Fruit fly (Drosophila melanogaster) whole organism, embryonic: Measurements from ENCODE around the gene bun.

Source experiments
- Awh ChIP-seq: fragments of 200-800 bp; sonication (Bioruptor generic); IDR thresholded peaks from 2 replicates; pipeline ENCODE4, ENCODE4 v1.3.6; 2022; ENCODE audit warnings: missing biosample characterization, missing genetic modification characterization
- Bdp1 ChIP-seq: fragments of 200-800 bp; sonication (Bioruptor generic); optimal IDR thresholded peaks from 3 replicates; lab custom pipeline; 2016; ENCODE audit warnings: missing biosample characterization, missing genetic modification characterization
- CG10267 ChIP-seq: fragments of 200-800 bp; sonication (Bioruptor generic); optimal IDR thresholded peaks from 2 replicates; lab custom pipeline; 2018; ENCODE audit warnings: missing biosample characterization, mild to moderate bottlenecking, missing genetic modification characterization, moderate library complexity
- CG10462 ChIP-seq: fragments of 200-800 bp; sonication (Bioruptor generic); optimal IDR thresholded peaks from 2 replicates; lab custom pipeline; 2016; ENCODE audit warnings: missing biosample characterization, missing genetic modification characterization
- CG10979 ChIP-seq: fragments of 200-800 bp; sonication (Bioruptor generic); optimal IDR thresholded peaks from 2 replicates; lab custom pipeline; 2018; ENCODE audit warnings: missing biosample characterization, mild to moderate bottlenecking, missing genetic modification characterization, moderate library complexity
- CG12071 ChIP-seq: fragments of 200-800 bp; sonication (Bioruptor generic); optimal IDR thresholded peaks from 3 replicates; lab custom pipeline; 2018; ENCODE audit warnings: missing biosample characterization, mild to moderate bottlenecking, missing genetic modification characterization
- CG13287 ChIP-seq: fragments of 200-800 bp; sonication (Bioruptor generic); IDR thresholded peaks from 2 replicates; pipeline ENCODE4 v1.3.6; 2022; ENCODE audit warnings: missing biosample characterization, missing genetic modification characterization; ENCODE audit not compliant: partially characterized antibody
- CG15011 ChIP-seq: fragments of 200-800 bp; sonication (Bioruptor generic); optimal IDR thresholded peaks from 3 replicates; lab custom pipeline; 2018; ENCODE audit warnings: missing biosample characterization, mild to moderate bottlenecking, missing genetic modification characterization
- CG15696 ChIP-seq: fragments of 200-800 bp; sonication (Bioruptor generic); optimal IDR thresholded peaks from 2 replicates; lab custom pipeline; 2019; ENCODE audit warnings: missing biosample characterization, mild to moderate bottlenecking, missing genetic modification characterization, moderate library complexity
- CG17359 ChIP-seq: fragments of 200-800 bp; sonication (Bioruptor generic); optimal IDR thresholded peaks from 3 replicates; lab custom pipeline; 2018; ENCODE audit warnings: missing biosample characterization, mild to moderate bottlenecking, missing genetic modification characterization, moderate library complexity
- CG2202 ChIP-seq: fragments of 200-800 bp; sonication (Bioruptor generic); optimal IDR thresholded peaks from 2 replicates; lab custom pipeline; 2018; ENCODE audit warnings: missing biosample characterization, mild to moderate bottlenecking, missing genetic modification characterization
- CG30020 ChIP-seq: fragments of 200-800 bp; optimal IDR thresholded peaks from 2 replicates; lab custom pipeline; 2019; ENCODE audit warnings: missing biosample characterization, mild to moderate bottlenecking, missing genetic modification characterization, moderate library complexity
- CG3847 ChIP-seq: fragments of 200-800 bp; sonication (Bioruptor generic); IDR thresholded peaks from 2 replicates; pipeline ENCODE4 v1.3.6; 2022; ENCODE audit warnings: missing biosample characterization, missing genetic modification characterization
- CG4328 ChIP-seq: fragments of 200-800 bp; sonication (Bioruptor generic); optimal IDR thresholded peaks from 3 replicates; lab custom pipeline; 2017; ENCODE audit warnings: missing biosample characterization, missing genetic modification reagents, missing genetic modification characterization
- CG4404 ChIP-seq: fragments of 200-800 bp; sonication (Bioruptor generic); IDR thresholded peaks from 2 replicates; pipeline ENCODE4 v1.3.6; 2022; ENCODE audit warnings: missing biosample characterization, missing genetic modification characterization
- CG4424 ChIP-seq: fragments of 200-800 bp; sonication (Bioruptor generic); optimal IDR thresholded peaks from 3 replicates; lab custom pipeline; 2016; ENCODE audit warnings: missing biosample characterization, missing genetic modification characterization
- CG5180 ChIP-seq: fragments of 200-800 bp; sonication (Bioruptor generic); optimal IDR thresholded peaks from 3 replicates; lab custom pipeline; 2017; ENCODE audit warnings: missing biosample characterization, missing genetic modification characterization, mild to moderate bottlenecking, moderate library complexity, missing genetic modification reagents
- CG6813 ChIP-seq: fragments of 200-800 bp; sonication (Bioruptor generic); optimal IDR thresholded peaks from 2 replicates; lab custom pipeline; 2017; ENCODE audit warnings: missing biosample characterization, missing genetic modification characterization, mild to moderate bottlenecking, moderate library complexity, missing genetic modification reagents
- CG8765 ChIP-seq: fragments of 200-800 bp; sonication (Bioruptor generic); IDR thresholded peaks from 2 replicates; pipeline ENCODE4 v1.3.6; 2022; ENCODE audit warnings: missing biosample characterization, missing genetic modification characterization
- CG8944 ChIP-seq: fragments of 200-800 bp; sonication (Bioruptor generic); optimal IDR thresholded peaks from 3 replicates; lab custom pipeline; 2016; ENCODE audit warnings: missing biosample characterization, missing genetic modification characterization
- CG9609 ChIP-seq: fragments of 200-800 bp; sonication (Bioruptor generic); optimal IDR thresholded peaks from 3 replicates; lab custom pipeline; 2016; ENCODE audit warnings: missing biosample characterization, missing genetic modification characterization
- Drgx ChIP-seq: fragments of 200-800 bp; sonication (Bioruptor generic); IDR thresholded peaks from 2 replicates; pipeline ENCODE4 v1.3.6; 2022; ENCODE audit warnings: missing biosample characterization, missing genetic modification characterization
- HLH4C ChIP-seq: fragments of 200-800 bp; sonication (Bioruptor generic); IDR thresholded peaks from 3 replicates; pipeline ENCODE4 v1.3.6; 2022; ENCODE audit warnings: missing biosample characterization, missing genetic modification characterization; ENCODE audit not compliant: partially characterized antibody
- Hey ChIP-seq: fragments of 200-800 bp; sonication (Bioruptor generic); optimal IDR thresholded peaks from 3 replicates; lab custom pipeline; 2018; ENCODE audit warnings: missing biosample characterization, mild to moderate bottlenecking, missing genetic modification characterization
- Hsf ChIP-seq: fragments of 200-800 bp; sonication (Bioruptor generic); optimal IDR thresholded peaks from 3 replicates; lab custom pipeline; 2016; ENCODE audit warnings: missing biosample characterization, missing genetic modification characterization
- Nf-YB ChIP-seq: fragments of 200-800 bp; sonication (Bioruptor generic); optimal IDR thresholded peaks from 3 replicates; lab custom pipeline; 2019; ENCODE audit warnings: missing biosample characterization, mild to moderate bottlenecking, missing genetic modification characterization, moderate library complexity
- PHDP ChIP-seq: fragments of 200-800 bp; sonication (Bioruptor generic); optimal IDR thresholded peaks from 3 replicates; lab custom pipeline; 2018; ENCODE audit warnings: missing biosample characterization, mild to moderate bottlenecking, missing genetic modification characterization, moderate library complexity
- Sry-β ChIP-seq: fragments of 200-800 bp; sonication (Bioruptor generic); optimal IDR thresholded peaks from 2 replicates; lab custom pipeline; 2018; ENCODE audit warnings: missing biosample characterization, mild to moderate bottlenecking, missing genetic modification characterization, moderate library complexity
- Taf1 ChIP-seq: fragments of 200-800 bp; sonication (Bioruptor generic); IDR thresholded peaks from 2 replicates; pipeline ENCODE4 v1.3.6; 2022; ENCODE audit warnings: missing biosample characterization, missing genetic modification characterization
- ab ChIP-seq: fragments of 200-800 bp; sonication (Bioruptor generic); optimal IDR thresholded peaks from 2 replicates; lab custom pipeline; 2016; ENCODE audit warnings: missing biosample characterization, missing genetic modification characterization
- ap ChIP-seq: fragments of 200-800 bp; sonication (Bioruptor generic); IDR thresholded peaks from 2 replicates; pipeline ENCODE4 v1.3.6; 2022; ENCODE audit warnings: missing biosample characterization, missing genetic modification characterization
- ara ChIP-seq: fragments of 200-800 bp; sonication (Bioruptor generic); IDR thresholded peaks from 2 replicates; pipeline ENCODE4 v1.3.6; 2022; ENCODE audit warnings: missing biosample characterization, missing genetic modification characterization
- ato ChIP-seq: fragments of 200-800 bp; sonication (Bioruptor generic); IDR thresholded peaks from 2 replicates; pipeline ENCODE4 v1.3.6; 2022; ENCODE audit warnings: missing biosample characterization, missing genetic modification characterization; ENCODE audit not compliant: partially characterized antibody
- btn ChIP-seq: fragments of 200-800 bp; sonication (Bioruptor generic); optimal IDR thresholded peaks from 2 replicates; lab custom pipeline; 2016; ENCODE audit warnings: missing biosample characterization, missing genetic modification characterization
- chif ChIP-seq, 2 experiments: fragments of 200-800 bp; sonication (Bioruptor generic); optimal IDR thresholded peaks; 3 replicates each; lab custom pipeline; 2016; ENCODE audit warnings: missing biosample characterization in 2 of 2, missing genetic modification characterization in 2 of 2
- crol ChIP-seq: fragments of 200-800 bp; sonication (Bioruptor generic); IDR thresholded peaks from 2 replicates; pipeline ENCODE4 v1.3.6; 2022; ENCODE audit warnings: missing biosample characterization, missing genetic modification characterization
- jing ChIP-seq: fragments of 200-800 bp; sonication (Bioruptor generic); optimal IDR thresholded peaks from 2 replicates; lab custom pipeline; 2018; ENCODE audit warnings: missing biosample characterization, mild to moderate bottlenecking, missing genetic modification characterization
- kah ChIP-seq: fragments of 200-800 bp; sonication (Bioruptor generic); optimal IDR thresholded peaks from 2 replicates; lab custom pipeline; 2018; ENCODE audit warnings: missing biosample characterization, mild to moderate bottlenecking, missing genetic modification characterization
- lov ChIP-seq, 2 experiments: fragments of 200-800 bp in 1 of 2; fragments of >200 bp in 1 of 2; sonication (Bioruptor generic) in 1 of 2; IDR thresholded peaks in 1 of 2; optimal IDR thresholded peaks in 1 of 2; 2 replicates in 1 of 2; 3 replicates in 1 of 2; pipeline versions ENCODE4 v1.3.6 to Lab custom; 2017 to 2022; ENCODE audit warnings: missing biosample characterization in 1 of 2, missing genetic modification characterization in 1 of 2
- nau ChIP-seq: fragments of 200-800 bp; sonication (Bioruptor generic); optimal IDR thresholded peaks from 3 replicates; lab custom pipeline; 2017; ENCODE audit warnings: missing biosample characterization, mild to moderate bottlenecking, missing genetic modification characterization, missing genetic modification reagents
- pan ChIP-seq, 4 experiments: fragments of >200 bp in 3 of 4; fragments of 200-800 bp in 1 of 4; sonication (Bioruptor generic) in 1 of 4; optimal IDR thresholded peaks in 3 of 4; IDR thresholded peaks in 1 of 4; 2 replicates each; pipeline versions ENCODE4 v1.3.6 to Lab custom; 2017 to 2022; ENCODE audit warnings: missing biosample characterization in 2 of 4, missing genetic modification characterization in 2 of 4, mixed read lengths in 1 of 4
- prd ChIP-seq, 3 experiments: fragments of >200 bp in 2 of 3; fragments of 200-800 bp in 1 of 3; sonication (Bioruptor generic) in 1 of 3; optimal IDR thresholded peaks in 2 of 3; IDR thresholded peaks in 1 of 3; 2 replicates in 2 of 3; 3 replicates in 1 of 3; pipeline versions ENCODE4 v1.3.6 to Lab custom; 2017 to 2022; ENCODE audit warnings: missing biosample characterization in 1 of 3, missing genetic modification characterization in 1 of 3
- pzg ChIP-seq: fragments of 200-800 bp; sonication (Bioruptor generic); optimal IDR thresholded peaks from 3 replicates; lab custom pipeline; 2018; ENCODE audit warnings: missing biosample characterization, mild to moderate bottlenecking, missing genetic modification characterization, moderate library complexity
- scrt ChIP-seq: fragments of 200-800 bp; sonication (Bioruptor generic); optimal IDR thresholded peaks from 2 replicates; lab custom pipeline; 2018; ENCODE audit warnings: missing biosample characterization, mild to moderate bottlenecking, missing genetic modification characterization, moderate library complexity
- slou ChIP-seq: fragments of 200-800 bp; sonication (Bioruptor generic); optimal IDR thresholded peaks from 3 replicates; lab custom pipeline; 2016; ENCODE audit warnings: missing biosample characterization, missing genetic modification characterization
- tgo ChIP-seq: fragments of 200-800 bp; sonication (Bioruptor generic); IDR thresholded peaks from 3 replicates; pipeline ENCODE4 v1.3.6; 2022; ENCODE audit warnings: missing biosample characterization, missing genetic modification characterization
- unc-4 ChIP-seq: fragments of 200-800 bp; sonication (Bioruptor generic); IDR thresholded peaks from 2 replicates; pipeline ENCODE4 v1.3.6; 2022; ENCODE audit warnings: missing biosample characterization, missing genetic modification characterization; ENCODE audit not compliant: partially characterized antibody
- wdn ChIP-seq: fragments of 200-800 bp; sonication (Bioruptor generic); IDR thresholded peaks from 2 replicates; pipeline ENCODE4 v1.3.6; 2022; ENCODE audit warnings: missing biosample characterization, missing genetic modification characterization
- wek ChIP-seq: fragments of 200-800 bp; sonication (Bioruptor generic); optimal IDR thresholded peaks from 3 replicates; lab custom pipeline; 2018; ENCODE audit warnings: missing biosample characterization, mild to moderate bottlenecking, missing genetic modification characterization, moderate library complexity

Gene bun

dm6 chr2L:12542018-12542417 lies 4.4 kb downstream of the bun start (continued):
- TF ChIP-seq scrt (peak; percentile 52), pzg (no peak), Sry-β (GFP tag; lab: Kevin White, UChicago) (no peak), wek (GFP tag; lab: Kevin White, UChicago) (no peak), kah (GFP tag; lab: Kevin White, UChicago) (no peak), Hey (no peak), CG15011 (GFP tag; lab: Kevin White, UChicago) (peak; percentile 29), CG10267 (tag; lab: Kevin White, UChicago) (peak; percentile 28), crol (GFP tag; lab: Robert Waterston, UW) (no peak), prd (optimal IDR thresholded peaks at IDR 0.05; lab: Kevin White, UChicago) (no peak), prd (GFP tag; IDR thresholded peaks at IDR 0.05; lab: Robert Waterston, UW) (no peak), CG15696 (tag; lab: Kevin White, UChicago) (peak; percentile 8), CG4328 (GFP tag; lab: Kevin White, UChicago) (no peak), wdn (GFP tag; lab: Robert Waterston, UW) (peak; percentile 74), unc-4 (GFP tag; lab: Robert Waterston, UW) (no peak), CG4404 (no peak), CG17359 (no peak), Drgx (GFP tag; lab: Robert Waterston, UW) (no peak), CG10979 (tag; lab: Kevin White, UChicago) (no peak), Bdp1 (GFP tag; lab: Kevin White, UChicago) (no peak), HLH4C (GFP tag; lab: Robert Waterston, UW) (no peak), ab (GFP tag; lab: Kevin White, UChicago) (no peak), CG12071 (GFP tag; lab: Kevin White, UChicago) (no peak), CG10462 (GFP tag; lab: Kevin White, UChicago) (no peak), CG8765 (GFP tag; lab: Robert Waterston, UW) (no peak), Hsf (GFP tag; lab: Kevin White, UChicago) (peak; percentile 7), btn (GFP tag; lab: Kevin White, UChicago) (no peak), tgo (GFP tag; lab: Robert Waterston, UW) (no peak), CG5180 (no peak), CG4424 (no peak), Taf1 (GFP tag; lab: Robert Waterston, UW) (peak; percentile 71), pan (optimal IDR thresholded peaks at IDR 0.05; lab: Kevin White, UChicago) (no peak), pan (GFP tag; optimal IDR thresholded peaks at IDR 0.05 in 1 of 2, IDR thresholded peaks at IDR 0.05 in 1 of 2) (no peak), CG9609 (GFP tag; lab: Kevin White, UChicago) (no peak), CG13287 (GFP tag; lab: Robert Waterston, UW) (no peak), Awh (GFP tag; lab: Robert Waterston, UW) (no peak), nau (GFP tag; lab: Kevin White, UChicago) (no peak), CG3847 (GFP tag; lab: Robert Waterston, UW) (peak; percentile 83), jing (no peak), ato (GFP tag; lab: Robert Waterston, UW) (no peak), CG2202 (tag; lab: Kevin White, UChicago) (no peak), Nf-YB (GFP tag; lab: Kevin White, UChicago) (no peak), chif (GFP tag; optimal IDR thresholded peaks at IDR 0.05; lab: Kevin White, UChicago) (no peak), CG8944 (GFP tag; lab: Kevin White, UChicago) (no peak), PHDP (peak; percentile 74), ap (GFP tag; lab: Robert Waterston, UW) (no peak), CG30020 (tag; lab: Kevin White, UChicago) (no peak), lov (optimal IDR thresholded peaks at IDR 0.05; lab: Kevin White, UChicago) (no peak), lov (GFP tag; IDR thresholded peaks at IDR 0.05; lab: Robert Waterston, UW) (no peak), CG6813 (GFP tag; lab: Kevin White, UChicago) (no peak), slou (peak; percentile 1), ara (no peak)
